Fruit fly (Drosophila melanogaster) whole organism, embryonic: ENCODE results near the gene ohgt.

Source experiments
- Adf1 ChIP-seq: fragments of 200-800 bp; sonication (Bioruptor generic); IDR thresholded peaks from 2 replicates; pipeline ENCODE4 v1.3.6; 2022; ENCODE audit warnings: missing biosample characterization, missing genetic modification characterization
- Bteb2 ChIP-seq: fragments of 200-800 bp; sonication (Bioruptor generic); optimal IDR thresholded peaks from 2 replicates; lab custom pipeline; 2016; ENCODE audit warnings: missing biosample characterization, missing genetic modification characterization
- CG11398 ChIP-seq: fragments of 200-800 bp; sonication (Bioruptor generic); optimal IDR thresholded peaks from 2 replicates; lab custom pipeline; 2016; ENCODE audit warnings: missing biosample characterization, missing genetic modification characterization
- CG11560 ChIP-seq: fragments of 200-800 bp; sonication (Bioruptor generic); IDR thresholded peaks from 3 replicates; pipeline ENCODE4 v1.3.6; 2022; ENCODE audit warnings: missing biosample characterization, missing genetic modification characterization
- CG11695 ChIP-seq: fragments of 200-800 bp; sonication (Bioruptor generic); IDR thresholded peaks from 3 replicates; pipeline ENCODE4 v1.3.6; 2022; ENCODE audit warnings: missing biosample characterization, missing genetic modification characterization
- CG11723 ChIP-seq: fragments of 200-800 bp; sonication (Bioruptor generic); optimal IDR thresholded peaks from 2 replicates; lab custom pipeline; 2017; ENCODE audit warnings: missing biosample characterization, mild to moderate bottlenecking, missing genetic modification characterization
- CG12219 ChIP-seq: fragments of 200-800 bp; sonication (Bioruptor generic); optimal IDR thresholded peaks from 3 replicates; lab custom pipeline; 2018; ENCODE audit warnings: missing biosample characterization, mild to moderate bottlenecking, missing genetic modification characterization
- CG12942 ChIP-seq: fragments of 200-800 bp; sonication (Bioruptor generic); optimal IDR thresholded peaks from 3 replicates; lab custom pipeline; 2016; ENCODE audit warnings: missing biosample characterization, missing genetic modification characterization
- CG13296 ChIP-seq: fragments of 200-800 bp; sonication (Bioruptor generic); optimal IDR thresholded peaks from 3 replicates; lab custom pipeline; 2018; ENCODE audit warnings: missing biosample characterization, mild to moderate bottlenecking, missing genetic modification characterization
- CG14441 ChIP-seq: fragments of 200-800 bp; sonication (Bioruptor generic); IDR thresholded peaks from 2 replicates; pipeline ENCODE4 v1.3.6; 2022; ENCODE audit warnings: missing biosample characterization, missing genetic modification characterization
- CG17612 ChIP-seq: fragments of 200-800 bp; sonication (Bioruptor generic); IDR thresholded peaks from 2 replicates; pipeline ENCODE4 v1.3.6; 2022; ENCODE audit warnings: missing biosample characterization, missing genetic modification characterization
- CG17829 ChIP-seq: fragments of 200-800 bp; optimal IDR thresholded peaks from 2 replicates; lab custom pipeline; 2019; ENCODE audit warnings: missing biosample characterization, mild to moderate bottlenecking, missing genetic modification characterization, moderate library complexity
- CG17912 ChIP-seq: fragments of 200-800 bp; sonication (Bioruptor generic); optimal IDR thresholded peaks from 2 replicates; lab custom pipeline; 2018; ENCODE audit warnings: missing biosample characterization, mild to moderate bottlenecking, missing genetic modification characterization
- CG18476 ChIP-seq: fragments of 200-800 bp; sonication (Bioruptor generic); optimal IDR thresholded peaks from 2 replicates; lab custom pipeline; 2016; ENCODE audit warnings: missing biosample characterization, mild to moderate bottlenecking, missing genetic modification characterization
- CG18599 ChIP-seq: fragments of 200-800 bp; sonication (Bioruptor generic); optimal IDR thresholded peaks from 3 replicates; lab custom pipeline; 2017; ENCODE audit warnings: missing biosample characterization, missing genetic modification characterization, mild to moderate bottlenecking, moderate library complexity, missing genetic modification reagents
- CG18764 ChIP-seq: fragments of 200-800 bp; sonication (Bioruptor generic); optimal IDR thresholded peaks from 3 replicates; lab custom pipeline; 2016; ENCODE audit warnings: missing biosample characterization, missing genetic modification characterization
- CG34376 ChIP-seq: fragments of 200-800 bp; sonication (Bioruptor generic); optimal IDR thresholded peaks from 2 replicates; lab custom pipeline; 2018; ENCODE audit warnings: missing biosample characterization, mild to moderate bottlenecking, missing genetic modification characterization
- CG4424 ChIP-seq: fragments of 200-800 bp; sonication (Bioruptor generic); optimal IDR thresholded peaks from 3 replicates; lab custom pipeline; 2016; ENCODE audit warnings: missing biosample characterization, missing genetic modification characterization
- CG4820 ChIP-seq: fragments of 200-800 bp; sonication (Bioruptor generic); optimal IDR thresholded peaks from 3 replicates; lab custom pipeline; 2016; ENCODE audit warnings: missing biosample characterization, missing genetic modification characterization
- CG5953 ChIP-seq: fragments of 200-800 bp; sonication (Bioruptor generic); IDR thresholded peaks from 2 replicates; pipeline ENCODE4 v1.3.6; 2022; ENCODE audit warnings: missing biosample characterization, missing genetic modification characterization
- CG6254 ChIP-seq: fragments of 200-800 bp; sonication (Bioruptor generic); optimal IDR thresholded peaks from 3 replicates; lab custom pipeline; 2017; ENCODE audit warnings: mild to moderate bottlenecking, missing biosample characterization, missing genetic modification reagents, missing genetic modification characterization
- CG9437 ChIP-seq: fragments of 200-800 bp; sonication (Bioruptor generic); optimal IDR thresholded peaks from 2 replicates; lab custom pipeline; 2018; ENCODE audit warnings: missing biosample characterization, mild to moderate bottlenecking, missing genetic modification characterization
- Chrac-16 ChIP-seq: fragments of 200-800 bp; sonication (Bioruptor generic); optimal IDR thresholded peaks from 3 replicates; lab custom pipeline; 2016; ENCODE audit warnings: missing biosample characterization, missing genetic modification characterization
- Dek ChIP-seq: fragments of 200-800 bp; sonication (Bioruptor generic); optimal IDR thresholded peaks from 3 replicates; lab custom pipeline; 2019; ENCODE audit warnings: missing biosample characterization, mild to moderate bottlenecking, missing genetic modification characterization, moderate library complexity
- ERR ChIP-seq: fragments of 200-800 bp; sonication (Bioruptor generic); optimal IDR thresholded peaks from 2 replicates; lab custom pipeline; 2016; ENCODE audit warnings: missing biosample characterization, missing genetic modification characterization
- Ets65A ChIP-seq: fragments of 200-800 bp; sonication (Bioruptor generic); peaks from one replicate; lab custom pipeline; 2016; ENCODE audit warnings: missing biosample characterization, missing genetic modification characterization
- Fer2 ChIP-seq: fragments of 200-800 bp; sonication (Bioruptor generic); optimal IDR thresholded peaks from 2 replicates; lab custom pipeline; 2018; ENCODE audit warnings: missing biosample characterization, mild to moderate bottlenecking, missing genetic modification characterization, moderate library complexity
- H15 ChIP-seq: fragments of 200-800 bp; sonication (Bioruptor generic); IDR thresholded peaks from 3 replicates; pipeline ENCODE4 v1.3.6; 2022; ENCODE audit warnings: missing biosample characterization, missing genetic modification characterization
- Hr51 ChIP-seq, 2 experiments: fragments of 200-800 bp; sonication (Bioruptor generic); optimal IDR thresholded peaks; 2 replicates in 1 of 2; 3 replicates in 1 of 2; lab custom pipeline; 2016 to 2018; ENCODE audit warnings: missing biosample characterization in 2 of 2, missing genetic modification characterization in 2 of 2, mild to moderate bottlenecking in 1 of 2, moderate library complexity in 1 of 2
- Lpt ChIP-seq: fragments of >200 bp; optimal IDR thresholded peaks from 2 replicates; lab custom pipeline; 2018; ENCODE audit warnings: missing biosample characterization, missing genetic modification characterization
- Mes4 ChIP-seq: fragments of 200-800 bp; sonication (Bioruptor generic); optimal IDR thresholded peaks from 2 replicates; lab custom pipeline; 2016; ENCODE audit warnings: missing biosample characterization, missing genetic modification characterization
- NC2β ChIP-seq: fragments of 200-800 bp; sonication (Bioruptor generic); optimal IDR thresholded peaks from 2 replicates; lab custom pipeline; 2016; ENCODE audit warnings: missing biosample characterization, missing genetic modification characterization
- Oli ChIP-seq: fragments of 200-800 bp; sonication (Bioruptor generic); optimal IDR thresholded peaks from 2 replicates; lab custom pipeline; 2018; ENCODE audit warnings: missing biosample characterization, mild to moderate bottlenecking, missing genetic modification characterization, moderate library complexity
- Sox100B ChIP-seq: fragments of 200-800 bp; sonication (Bioruptor generic); optimal IDR thresholded peaks from 3 replicates; lab custom pipeline; 2018; ENCODE audit warnings: missing biosample characterization, mild to moderate bottlenecking, missing genetic modification characterization
- ab ChIP-seq: fragments of 200-800 bp; sonication (Bioruptor generic); optimal IDR thresholded peaks from 2 replicates; lab custom pipeline; 2016; ENCODE audit warnings: missing biosample characterization, missing genetic modification characterization
- croc ChIP-seq: fragments of 200-800 bp; sonication (Bioruptor generic); conservative IDR thresholded peaks from 3 replicates; pipeline ENCODE4 v1.3.6; 2022; ENCODE audit warnings: missing biosample characterization, missing genetic modification characterization
- dmrt99B ChIP-seq: fragments of 200-800 bp; sonication (Bioruptor generic); optimal IDR thresholded peaks from 2 replicates; lab custom pipeline; 2018; ENCODE audit warnings: missing biosample characterization, mild to moderate bottlenecking, missing genetic modification characterization, moderate library complexity
- dpn ChIP-seq, 2 experiments: fragments of 200-800 bp; sonication (Bioruptor generic); optimal IDR thresholded peaks; 3 replicates each; lab custom pipeline; 2016; ENCODE audit warnings: missing biosample characterization in 2 of 2, missing genetic modification characterization in 2 of 2
- eve ChIP-seq, 2 experiments: fragments of >200 bp; optimal IDR thresholded peaks; 2 replicates each; lab custom pipeline; 2017; ENCODE audit warnings: missing biosample characterization in 2 of 2, missing genetic modification characterization in 2 of 2
- eyg ChIP-seq: fragments of 200-800 bp; sonication (Bioruptor generic); optimal IDR thresholded peaks from 3 replicates; lab custom pipeline; 2016; ENCODE audit warnings: missing biosample characterization, missing genetic modification characterization
- gcm2 ChIP-seq: fragments of 200-800 bp; sonication (Bioruptor generic); optimal IDR thresholded peaks from 2 replicates; lab custom pipeline; 2016; ENCODE audit warnings: missing biosample characterization, missing genetic modification characterization
- gro ChIP-seq: fragments of 200-800 bp; sonication (Bioruptor generic); optimal IDR thresholded peaks from 2 replicates; lab custom pipeline; 2016; ENCODE audit warnings: missing biosample characterization, missing genetic modification characterization
- kni ChIP-seq: fragments of 200-800 bp; sonication (Bioruptor generic); optimal IDR thresholded peaks from 3 replicates; lab custom pipeline; 2017; ENCODE audit warnings: mild to moderate bottlenecking, missing biosample characterization, missing genetic modification reagents, missing genetic modification characterization
- lilli ChIP-seq: fragments of 200-800 bp; sonication (Bioruptor generic); optimal IDR thresholded peaks from 3 replicates; lab custom pipeline; 2016; ENCODE audit warnings: missing biosample characterization, missing genetic modification characterization
- maf-S ChIP-seq: fragments of 200-800 bp; sonication (Bioruptor generic); optimal IDR thresholded peaks from 2 replicates; lab custom pipeline; 2016; ENCODE audit warnings: missing biosample characterization, missing genetic modification characterization
- mld ChIP-seq: fragments of 200-800 bp; sonication (Bioruptor generic); IDR thresholded peaks from 3 replicates; pipeline ENCODE4 v1.3.6; 2022; ENCODE audit warnings: missing biosample characterization, missing genetic modification characterization; ENCODE audit not compliant: partially characterized antibody
- phol ChIP-seq: fragments of 200-800 bp; sonication (Bioruptor generic); optimal IDR thresholded peaks from 3 replicates; lab custom pipeline; 2018; ENCODE audit warnings: missing biosample characterization, mild to moderate bottlenecking, missing genetic modification characterization, moderate library complexity
- sens ChIP-seq: fragments of 200-800 bp; sonication (Bioruptor generic); peaks from one replicate; lab custom pipeline; 2016; ENCODE audit warnings: missing biosample characterization, missing genetic modification characterization
- sim ChIP-seq: fragments of 200-800 bp; sonication (Bioruptor generic); IDR thresholded peaks from 2 replicates; pipeline ENCODE4 v1.3.6; 2022; ENCODE audit warnings: missing biosample characterization, missing genetic modification characterization
- slp2 ChIP-seq: fragments of 200-800 bp; sonication (Bioruptor generic); optimal IDR thresholded peaks from 2 replicates; lab custom pipeline; 2016; ENCODE audit warnings: missing biosample characterization, missing genetic modification characterization
- sr ChIP-seq: fragments of 200-800 bp; sonication (Bioruptor generic); IDR thresholded peaks from 3 replicates; pipeline ENCODE4 v1.3.6; 2022; ENCODE audit warnings: missing biosample characterization, missing genetic modification characterization

Gene ohgt

dm6 chr3R:10048035-10048774, 794 bp upstream of the ohgt start (continued):
- TF ChIP-seq Hr51 (GFP tag; optimal IDR thresholded peaks at IDR 0.05; lab: Kevin White, UChicago) = peak in 1 of 2 experiments; percentile 70
- TF ChIP-seq CG17612 (GFP tag; lab: Robert Waterston, UW) = no peak
- no peak for TF ChIP-seq maf-S (GFP tag; lab: Kevin White, UChicago)
- peak; percentile 51 for TF ChIP-seq CG17829 (tag; lab: Kevin White, UChicago)
- TF ChIP-seq gro (GFP tag; lab: Kevin White, UChicago) = no peak
- TF ChIP-seq dmrt99B (tag; lab: Kevin White, UChicago) = peak; percentile 71
- TF ChIP-seq CG18764 (GFP tag; lab: Kevin White, UChicago) = peak; percentile 10
- no peak for TF ChIP-seq Ets65A
- TF ChIP-seq CG4820 = no peak
- TF ChIP-seq Lpt (GFP tag; lab: Kevin White, UChicago) = no peak
- no peak for TF ChIP-seq CG5953
- peak; percentile 71 for TF ChIP-seq Sox100B (GFP tag; lab: Kevin White, UChicago)
- no peak for TF ChIP-seq CG11398 (GFP tag; lab: Kevin White, UChicago)
- TF ChIP-seq lilli = peak; percentile 23
- no peak for TF ChIP-seq Adf1 (GFP tag; lab: Robert Waterston, UW)
- TF ChIP-seq CG18599 = peak; percentile 46
- TF ChIP-seq sens = peak; percentile 48
- no peak for TF ChIP-seq H15
- no peak for TF ChIP-seq croc (GFP tag; lab: Robert Waterston, UW)
- TF ChIP-seq CG11695 (GFP tag; lab: Robert Waterston, UW) = no peak
- TF ChIP-seq NC2β (GFP tag; lab: Kevin White, UChicago) = no peak
- TF ChIP-seq Bteb2 (GFP tag; lab: Kevin White, UChicago) = no peak
- no peak for TF ChIP-seq CG12942 (GFP tag; lab: Kevin White, UChicago)
- peak; percentile 21 for TF ChIP-seq CG12219 (GFP tag; lab: Kevin White, UChicago)
- TF ChIP-seq Dek (tag; lab: Kevin White, UChicago) = no peak
- TF ChIP-seq CG4424 (GFP tag; lab: Kevin White, UChicago) = peak; percentile 42
- TF ChIP-seq phol = peak; percentile 52
- TF ChIP-seq eve (GFP tag; optimal IDR thresholded peaks at IDR 0.05; lab: Kevin White, UChicago) = no peak
- TF ChIP-seq CG34376 (GFP tag; lab: Kevin White, UChicago) = peak; percentile 54
- no peak for TF ChIP-seq CG11560 (tag; lab: Robert Waterston, UW)
- TF ChIP-seq CG14441 (GFP tag; lab: Robert Waterston, UW) = no peak
- no peak for TF ChIP-seq CG13296 (GFP tag; lab: Kevin White, UChicago)
- no peak for TF ChIP-seq sr (GFP tag; lab: Robert Waterston, UW)
- peak; percentile 54 for TF ChIP-seq CG9437
- TF ChIP-seq ab (GFP tag; lab: Kevin White, UChicago) = no peak
- TF ChIP-seq sim (GFP tag; lab: Robert Waterston, UW) = no peak
- no peak for TF ChIP-seq CG17912
- TF ChIP-seq slp2 = no peak
- peak in 1 of 2 experiments; percentile 18 for TF ChIP-seq dpn (GFP tag; optimal IDR thresholded peaks at IDR 0.05; lab: Kevin White, UChicago)
- TF ChIP-seq gcm2 = no peak
- TF ChIP-seq Chrac-16 = no peak
- no peak for TF ChIP-seq ERR (GFP tag; lab: Kevin White, UChicago)
- TF ChIP-seq CG18476 = no peak
- TF ChIP-seq mld (GFP tag; lab: Robert Waterston, UW) = no peak
- no peak for TF ChIP-seq eyg (GFP tag; lab: Kevin White, UChicago)
- TF ChIP-seq CG6254 = no peak
- TF ChIP-seq kni (GFP tag; lab: Kevin White, UChicago) = no peak
- no peak for TF ChIP-seq CG11723 (GFP tag; lab: Kevin White, UChicago)
- no peak for TF ChIP-seq Mes4 (GFP tag; lab: Kevin White, UChicago)
- no peak for TF ChIP-seq Fer2 (tag; lab: Kevin White, UChicago)
- peak; percentile 64 for TF ChIP-seq Oli
